Fruit fly (Drosophila melanogaster) whole organism, embryonic: ENCODE results near the gene CG5021.

ENCODE experiments used
- Aef1 ChIP-seq: fragments of 200-800 bp; sonication (Bioruptor generic); IDR thresholded peaks from 3 replicates; pipeline ENCODE4 v1.3.6; 2022; ENCODE audit warnings: missing biosample characterization, missing genetic modification characterization
- Atf3 ChIP-seq: fragments of 200-800 bp; sonication (Bioruptor generic); optimal IDR thresholded peaks from 3 replicates; lab custom pipeline; 2016; ENCODE audit warnings: missing biosample characterization, missing genetic modification characterization
- CG10209 ChIP-seq: fragments of 200-800 bp; sonication (Bioruptor generic); optimal IDR thresholded peaks from 3 replicates; lab custom pipeline; 2017; ENCODE audit warnings: missing biosample characterization, mild to moderate bottlenecking, missing genetic modification characterization, missing genetic modification reagents
- CG10321 ChIP-seq: fragments of 200-800 bp; sonication (Bioruptor generic); IDR thresholded peaks from 2 replicates; pipeline ENCODE4 v1.3.6; 2022; ENCODE audit warnings: missing biosample characterization, missing genetic modification characterization
- CG10654 ChIP-seq: fragments of 200-800 bp; sonication (Bioruptor generic); optimal IDR thresholded peaks from 2 replicates; lab custom pipeline; 2016; ENCODE audit warnings: missing biosample characterization, missing genetic modification characterization
- CG10979 ChIP-seq: fragments of 200-800 bp; sonication (Bioruptor generic); optimal IDR thresholded peaks from 2 replicates; lab custom pipeline; 2018; ENCODE audit warnings: missing biosample characterization, mild to moderate bottlenecking, missing genetic modification characterization, moderate library complexity
- CG1603 ChIP-seq: fragments of 200-800 bp; sonication (Bioruptor generic); optimal IDR thresholded peaks from 2 replicates; lab custom pipeline; 2019; ENCODE audit warnings: missing biosample characterization, mild to moderate bottlenecking, missing genetic modification characterization, moderate library complexity
- CG1647 ChIP-seq: fragments of 200-800 bp; sonication (Bioruptor generic); optimal IDR thresholded peaks from 3 replicates; lab custom pipeline; 2016; ENCODE audit warnings: missing biosample characterization, missing genetic modification characterization
- CG18764 ChIP-seq: fragments of 200-800 bp; sonication (Bioruptor generic); optimal IDR thresholded peaks from 3 replicates; lab custom pipeline; 2016; ENCODE audit warnings: missing biosample characterization, missing genetic modification characterization
- CG2678 ChIP-seq: fragments of 200-800 bp; sonication (Bioruptor generic); optimal IDR thresholded peaks from 3 replicates; lab custom pipeline; 2019; ENCODE audit warnings: missing biosample characterization, mild to moderate bottlenecking, missing genetic modification characterization, moderate library complexity
- CG30431 ChIP-seq: fragments of 200-800 bp; sonication (Bioruptor generic); optimal IDR thresholded peaks from 2 replicates; lab custom pipeline; 2017; ENCODE audit warnings: missing biosample characterization, missing genetic modification characterization
- CG4854 ChIP-seq: fragments of 200-800 bp; sonication (Bioruptor generic); optimal IDR thresholded peaks from 2 replicates; lab custom pipeline; 2016; ENCODE audit warnings: missing biosample characterization, missing genetic modification characterization, inconsistent platforms
- CG5180 ChIP-seq: fragments of 200-800 bp; sonication (Bioruptor generic); optimal IDR thresholded peaks from 3 replicates; lab custom pipeline; 2017; ENCODE audit warnings: missing biosample characterization, missing genetic modification characterization, mild to moderate bottlenecking, moderate library complexity, missing genetic modification reagents
- CG6791 ChIP-seq: fragments of 200-800 bp; sonication (Bioruptor generic); IDR thresholded peaks from 3 replicates; pipeline ENCODE4 v1.3.6; 2022; ENCODE audit warnings: missing biosample characterization, missing genetic modification characterization; ENCODE audit not compliant: partially characterized antibody
- CG7357 ChIP-seq: fragments of 200-800 bp; sonication (Bioruptor generic); IDR thresholded peaks from 3 replicates; pipeline ENCODE4 v1.3.6; 2022; ENCODE audit warnings: missing biosample characterization, missing genetic modification characterization
- CG8290 ChIP-seq, 3 experiments: fragments of 200-800 bp; sonication (Bioruptor generic); optimal IDR thresholded peaks; 2 replicates each; lab custom pipeline; 2016 to 2019; ENCODE audit warnings: missing biosample characterization in 3 of 3, missing genetic modification characterization in 3 of 3, mild to moderate bottlenecking in 2 of 3, moderate library complexity in 1 of 3
- CG8388 ChIP-seq: fragments of 200-800 bp; sonication (Bioruptor generic); optimal IDR thresholded peaks from 2 replicates; lab custom pipeline; 2019; ENCODE audit warnings: missing biosample characterization, mild to moderate bottlenecking, missing genetic modification characterization, moderate library complexity
- CG9609 ChIP-seq: fragments of 200-800 bp; sonication (Bioruptor generic); optimal IDR thresholded peaks from 3 replicates; lab custom pipeline; 2016; ENCODE audit warnings: missing biosample characterization, missing genetic modification characterization
- Dek ChIP-seq: fragments of 200-800 bp; sonication (Bioruptor generic); optimal IDR thresholded peaks from 3 replicates; lab custom pipeline; 2019; ENCODE audit warnings: missing biosample characterization, mild to moderate bottlenecking, missing genetic modification characterization, moderate library complexity
- Dref ChIP-seq: fragments of 200-800 bp; sonication (Bioruptor generic); IDR thresholded peaks from 2 replicates; pipeline ENCODE4 v1.3.6; 2022; ENCODE audit warnings: missing biosample characterization, missing genetic modification characterization
- HLH3B ChIP-seq: fragments of 200-800 bp; sonication (Bioruptor generic); IDR thresholded peaks from 2 replicates; pipeline ENCODE4 v1.3.6; 2022; ENCODE audit warnings: missing biosample characterization, missing genetic modification characterization
- HLH4C ChIP-seq: fragments of 200-800 bp; sonication (Bioruptor generic); IDR thresholded peaks from 3 replicates; pipeline ENCODE4 v1.3.6; 2022; ENCODE audit warnings: missing biosample characterization, missing genetic modification characterization; ENCODE audit not compliant: partially characterized antibody
- HmgZ ChIP-seq: fragments of 200-800 bp; sonication (Bioruptor generic); optimal IDR thresholded peaks from 2 replicates; lab custom pipeline; 2018; ENCODE audit warnings: missing biosample characterization, mild to moderate bottlenecking, missing genetic modification characterization
- Meics ChIP-seq: fragments of 200-800 bp; sonication (Bioruptor generic); optimal IDR thresholded peaks from 2 replicates; lab custom pipeline; 2017; ENCODE audit warnings: missing biosample characterization, mild to moderate bottlenecking, missing genetic modification characterization
- Neu2 ChIP-seq: fragments of 200-800 bp; sonication (Bioruptor generic); optimal IDR thresholded peaks from 3 replicates; lab custom pipeline; 2016; ENCODE audit warnings: missing biosample characterization, missing genetic modification characterization, borderline replicate concordance
- Nf-YB ChIP-seq: fragments of 200-800 bp; sonication (Bioruptor generic); optimal IDR thresholded peaks from 3 replicates; lab custom pipeline; 2019; ENCODE audit warnings: missing biosample characterization, mild to moderate bottlenecking, missing genetic modification characterization, moderate library complexity
- Scr ChIP-seq: fragments of 200-800 bp; sonication (Bioruptor generic); IDR thresholded peaks from 2 replicates; pipeline ENCODE4 v1.3.6; 2022; ENCODE audit warnings: missing biosample characterization, missing genetic modification characterization; ENCODE audit not compliant: partially characterized antibody
- Six4 ChIP-seq: fragments of 200-800 bp; sonication (Bioruptor generic); optimal IDR thresholded peaks from 2 replicates; lab custom pipeline; 2016; ENCODE audit warnings: missing biosample characterization, missing genetic modification characterization
- Sox102F ChIP-seq: fragments of 200-800 bp; sonication (Bioruptor generic); optimal IDR thresholded peaks from 2 replicates; lab custom pipeline; 2018; ENCODE audit warnings: missing biosample characterization, mild to moderate bottlenecking, missing genetic modification characterization, moderate library complexity
- Spps ChIP-seq: fragments of 200-800 bp; sonication (Bioruptor generic); optimal IDR thresholded peaks from 2 replicates; lab custom pipeline; 2018; ENCODE audit warnings: missing biosample characterization, mild to moderate bottlenecking, missing genetic modification characterization
- br ChIP-seq: fragments of >200 bp; optimal IDR thresholded peaks from 2 replicates; lab custom pipeline; 2017
- cg ChIP-seq: fragments of 200-800 bp; sonication (Bioruptor generic); optimal IDR thresholded peaks from 3 replicates; lab custom pipeline; 2019; ENCODE audit warnings: missing biosample characterization, mild to moderate bottlenecking, missing genetic modification characterization, moderate library complexity
- chm ChIP-seq: fragments of 200-800 bp; sonication (Bioruptor generic); IDR thresholded peaks from 2 replicates; pipeline ENCODE4 v1.3.6; 2022; ENCODE audit warnings: missing biosample characterization, missing genetic modification characterization
- croc ChIP-seq: fragments of 200-800 bp; sonication (Bioruptor generic); conservative IDR thresholded peaks from 3 replicates; pipeline ENCODE4 v1.3.6; 2022; ENCODE audit warnings: missing biosample characterization, missing genetic modification characterization
- ems ChIP-seq: fragments of 200-800 bp; sonication (Bioruptor generic); optimal IDR thresholded peaks from 3 replicates; lab custom pipeline; 2016; ENCODE audit warnings: missing biosample characterization, missing genetic modification characterization
- gcm ChIP-seq: fragments of 200-800 bp; sonication (Bioruptor generic); optimal IDR thresholded peaks from 2 replicates; lab custom pipeline; 2019; ENCODE audit warnings: missing biosample characterization, mild to moderate bottlenecking, missing genetic modification characterization, moderate library complexity
- gcm2 ChIP-seq: fragments of 200-800 bp; sonication (Bioruptor generic); optimal IDR thresholded peaks from 2 replicates; lab custom pipeline; 2016; ENCODE audit warnings: missing biosample characterization, missing genetic modification characterization
- ind ChIP-seq: fragments of 200-800 bp; sonication (Bioruptor generic); optimal IDR thresholded peaks from 3 replicates; lab custom pipeline; 2016; ENCODE audit warnings: missing biosample characterization, missing genetic modification characterization
- lab ChIP-seq: fragments of 200-800 bp; sonication (Bioruptor generic); optimal IDR thresholded peaks from 3 replicates; lab custom pipeline; 2017; ENCODE audit warnings: missing biosample characterization, missing genetic modification characterization, mild to moderate bottlenecking, moderate library complexity, missing genetic modification reagents
- lbe ChIP-seq: fragments of 200-800 bp; sonication (Bioruptor generic); optimal IDR thresholded peaks from 2 replicates; lab custom pipeline; 2016; ENCODE audit warnings: missing biosample characterization, mild to moderate bottlenecking, missing genetic modification characterization
- lilli ChIP-seq: fragments of 200-800 bp; sonication (Bioruptor generic); optimal IDR thresholded peaks from 3 replicates; lab custom pipeline; 2016; ENCODE audit warnings: missing biosample characterization, missing genetic modification characterization
- nerfin-1 ChIP-seq: fragments of 200-800 bp; sonication (Bioruptor generic); optimal IDR thresholded peaks from 3 replicates; lab custom pipeline; 2019; ENCODE audit warnings: missing biosample characterization, mild to moderate bottlenecking, missing genetic modification characterization, moderate library complexity
- pzg ChIP-seq: fragments of 200-800 bp; sonication (Bioruptor generic); optimal IDR thresholded peaks from 3 replicates; lab custom pipeline; 2018; ENCODE audit warnings: missing biosample characterization, mild to moderate bottlenecking, missing genetic modification characterization, moderate library complexity
- salm ChIP-seq: fragments of 200-800 bp; sonication (Bioruptor generic); optimal IDR thresholded peaks from 2 replicates; lab custom pipeline; 2018; ENCODE audit warnings: missing biosample characterization, mild to moderate bottlenecking, missing genetic modification characterization
- sima ChIP-seq: fragments of 200-800 bp; sonication (Bioruptor generic); optimal IDR thresholded peaks from 2 replicates; lab custom pipeline; 2016; ENCODE audit warnings: missing biosample characterization, missing genetic modification characterization
- sob ChIP-seq: fragments of 200-800 bp; sonication (Bioruptor generic); IDR thresholded peaks from 2 replicates; pipeline ENCODE4 v1.3.6; 2022; ENCODE audit warnings: missing biosample characterization, missing genetic modification characterization
- sr ChIP-seq: fragments of 200-800 bp; sonication (Bioruptor generic); IDR thresholded peaks from 3 replicates; pipeline ENCODE4 v1.3.6; 2022; ENCODE audit warnings: missing biosample characterization, missing genetic modification characterization
- ttk ChIP-seq: fragments of 200-800 bp; sonication (Bioruptor generic); IDR thresholded peaks from 2 replicates; pipeline ENCODE4 v2.1.2; 2022; ENCODE audit warnings: missing biosample characterization, missing genetic modification characterization
- tup ChIP-seq: fragments of 200-800 bp; sonication (Bioruptor generic); optimal IDR thresholded peaks from 2 replicates; lab custom pipeline; 2016; ENCODE audit warnings: missing biosample characterization, mild to moderate bottlenecking, missing genetic modification characterization, moderate library complexity
- unpg ChIP-seq: fragments of 200-800 bp; sonication (Bioruptor generic); optimal IDR thresholded peaks from 3 replicates; lab custom pipeline; 2018; ENCODE audit warnings: missing biosample characterization, mild to moderate bottlenecking, missing genetic modification characterization, moderate library complexity
- zf30C ChIP-seq: fragments of 200-800 bp; sonication (Bioruptor generic); optimal IDR thresholded peaks from 3 replicates; lab custom pipeline; 2018; ENCODE audit warnings: missing biosample characterization, mild to moderate bottlenecking, missing genetic modification characterization

The CG5021 gene

DNA sequence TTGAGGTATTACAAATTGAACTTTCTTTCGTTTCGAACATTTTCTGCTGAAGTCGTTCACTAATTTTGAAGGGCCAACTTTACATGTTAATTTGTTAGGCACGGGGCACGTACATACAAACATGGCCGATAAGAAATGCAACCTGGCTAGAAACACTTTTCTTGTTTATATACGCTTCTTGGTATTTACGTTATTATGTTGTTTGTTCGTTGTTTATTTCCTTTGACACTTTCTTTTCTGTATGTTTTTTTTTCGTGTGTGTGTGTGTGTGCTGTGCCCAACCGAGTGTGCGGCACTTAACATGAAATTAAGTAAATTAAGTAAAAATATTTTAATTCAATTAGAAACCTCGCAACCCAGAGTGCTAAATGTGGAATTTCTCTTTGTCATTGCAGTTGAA lies 41.0 kb upstream of the CG5021 start (continued):
- TF ChIP-seq ems (no peak), Sox102F (peak; percentile 40), CG10654 (GFP tag; lab: Kevin White, UChicago) (no peak), CG10209 (GFP tag; lab: Kevin White, UChicago) (peak; percentile 53), zf30C (GFP tag; lab: Kevin White, UChicago) (no peak), CG10321 (GFP tag; lab: Robert Waterston, UW) (no peak), gcm (GFP tag; lab: Kevin White, UChicago) (no peak), CG8290 (GFP tag; optimal IDR thresholded peaks at IDR 0.05; lab: Kevin White, UChicago) (peak; percentile 12), CG8290 (tag; optimal IDR thresholded peaks at IDR 0.05; lab: Kevin White, UChicago) (peak in 1 of 2 experiments; percentile 1), ttk (GFP tag; lab: Robert Waterston, UW) (0 out of 2 replicates have a peak, but pooled peaks have one; percentile 16), CG1603 (tag; lab: Kevin White, UChicago) (peak; percentile 14), salm (tag; lab: Kevin White, UChicago) (no peak), lab (peak; percentile 39), croc (GFP tag; lab: Robert Waterston, UW) (no peak), CG7357 (GFP tag; lab: Robert Waterston, UW) (no peak), sob (GFP tag; lab: Robert Waterston, UW) (no peak), Atf3 (GFP tag; lab: Kevin White, UChicago) (no peak), lilli (GFP tag; lab: Kevin White, UChicago) (no peak), Spps (tag; lab: Kevin White, UChicago) (peak; percentile 42), Aef1 (GFP tag; lab: Robert Waterston, UW) (no peak), CG18764 (GFP tag; lab: Kevin White, UChicago) (no peak), CG5180 (GFP tag; lab: Kevin White, UChicago) (peak; percentile 9), sr (no peak), Dref (GFP tag; lab: Robert Waterston, UW) (no peak), Six4 (no peak), CG4854 (GFP tag; lab: Kevin White, UChicago) (no peak), HLH4C (GFP tag; lab: Robert Waterston, UW) (no peak), Neu2 (GFP tag; lab: Kevin White, UChicago) (no peak), Nf-YB (GFP tag; lab: Kevin White, UChicago) (peak; percentile 2), CG30431 (GFP tag; lab: Kevin White, UChicago) (no peak), tup (GFP tag; lab: Kevin White, UChicago) (peak; percentile 20), ind (GFP tag; lab: Kevin White, UChicago) (no peak), nerfin-1 (tag; lab: Kevin White, UChicago) (peak; percentile 23), HLH3B (peak; percentile 42; the same call in 1 of the 2 replicates), cg (GFP tag; lab: Kevin White, UChicago) (no peak), CG9609 (GFP tag; lab: Kevin White, UChicago) (no peak), CG2678 (peak; percentile 67), lbe (GFP tag; lab: Kevin White, UChicago) (no peak), Dek (tag; lab: Kevin White, UChicago) (no peak), unpg (peak; percentile 36), Meics (GFP tag; lab: Kevin White, UChicago) (no peak), gcm2 (GFP tag; lab: Kevin White, UChicago) (no peak), chm (no peak), CG10979 (tag; lab: Kevin White, UChicago) (peak; percentile 31), HmgZ (tag; lab: Kevin White, UChicago) (no peak), Scr (GFP tag; lab: Robert Waterston, UW) (no peak), pzg (GFP tag; lab: Kevin White, UChicago) (no peak), br (lab: Kevin White, UChicago) (no peak), CG6791 (GFP tag; lab: Robert Waterston, UW) (no peak), CG8388 (GFP tag; lab: Kevin White, UChicago) (peak; percentile 4), sima (GFP tag; lab: Kevin White, UChicago) (no peak), CG1647 (GFP tag; lab: Kevin White, UChicago) (peak; percentile 2)
